Fruit fly (Drosophila melanogaster) whole organism: ENCODE measurements around the gene CG18744.
A peak's percentile ranks its signal among the peaks of the same experiment; 100 is the strongest.

ENCODE experiments used
- CG8478 ChIP-seq: fragments of >200 bp; optimal IDR thresholded peaks from 2 replicates; lab custom pipeline; 2018; ENCODE audit warnings: inconsistent platforms
- Dll ChIP-seq: fragments of >200 bp; optimal IDR thresholded peaks from 2 replicates; lab custom pipeline; 2017
- EcR ChIP-seq, 2 experiments: fragments of >200 bp; optimal IDR thresholded peaks; 2 replicates each; lab custom pipeline; 2017; ENCODE audit warnings: missing biosample characterization in 2 of 2, missing genetic modification characterization in 2 of 2, missing genetic modification reagents in 2 of 2
- pan ChIP-seq: fragments of >200 bp; optimal IDR thresholded peaks from 2 replicates; lab custom pipeline; 2017
- psq ChIP-seq: fragments of >200 bp; optimal IDR thresholded peaks from 2 replicates; lab custom pipeline; 2017
- usp ChIP-seq: fragments of >200 bp; optimal IDR thresholded peaks from 2 replicates; lab custom pipeline; 2017; ENCODE audit warnings: missing biosample characterization, missing genetic modification characterization, mixed read lengths

CG18744 gene

dm6 chr3R:7785784-7786183 lies 12.8 kb downstream of the CG18744 start, which contains the start of gene CG18745:
Gene CG18745 (minus strand): TSS chr3R:7786119.
- TF ChIP-seq usp (GFP tag; lab: Kevin White, UChicago) (no peak), Dll (lab: Kevin White, UChicago) (no peak), psq (no peak), EcR (GFP tag; optimal IDR thresholded peaks at IDR 0.05; lab: Kevin White, UChicago) (no peak), CG8478 (lab: Kevin White, UChicago) (no peak), pan (lab: Kevin White, UChicago) (no peak)

dm6 chr3R:7782933-7783686 lies 15.5 kb downstream of the CG18744 start, which contains the start of gene CG18747:
Gene CG18747 (minus strand): TSS chr3R:7783446.
- TF ChIP-seq Dll (lab: Kevin White, UChicago) (no peak), EcR (GFP tag; optimal IDR thresholded peaks at IDR 0.05; lab: Kevin White, UChicago) (no peak), CG8478 (lab: Kevin White, UChicago) (no peak), usp (GFP tag; lab: Kevin White, UChicago) (no peak), psq (no peak), pan (lab: Kevin White, UChicago) (no peak)

- TF ChIP-seq EcR (GFP tag; optimal IDR thresholded peaks at IDR 0.05; lab: Kevin White, UChicago) (no peak), pan (lab: Kevin White, UChicago) (no peak), usp (GFP tag; lab: Kevin White, UChicago) (no peak), Dll (lab: Kevin White, UChicago) (no peak), psq (no peak), CG8478 (lab: Kevin White, UChicago) (no peak)
Measured at dm6 chr3R:7779620-7780019, 19.0 kb downstream of the CG18744 start.

- no peak for TF ChIP-seq psq
- TF ChIP-seq Dll (lab: Kevin White, UChicago): no peak
- TF ChIP-seq usp (GFP tag; lab: Kevin White, UChicago): no peak
- TF ChIP-seq pan (lab: Kevin White, UChicago): no peak
- TF ChIP-seq EcR (GFP tag; optimal IDR thresholded peaks at IDR 0.05; lab: Kevin White, UChicago): no peak
- no peak for TF ChIP-seq CG8478 (lab: Kevin White, UChicago)
Measured at dm6 chr3R:7771656-7772055, 26.9 kb downstream of the CG18744 start, which contains the start of gene CG11286. Gene CG11286 (minus strand): TSS chr3R:7771756.

dm6 chr3R:7760970-7761558 lies 37.5 kb downstream of the CG18744 start:
- TF ChIP-seq Dll (lab: Kevin White, UChicago) (no peak), psq (no peak), CG8478 (lab: Kevin White, UChicago) (no peak), pan (lab: Kevin White, UChicago) (no peak), usp (GFP tag; lab: Kevin White, UChicago) (no peak), EcR (GFP tag; optimal IDR thresholded peaks at IDR 0.05; lab: Kevin White, UChicago) (no peak)

dm6 chr3R:7759486-7759885 lies 39.1 kb downstream of the CG18744 start, which contains the start of gene Sp7:
Gene Sp7 (plus strand): TSS chr3R:7759786.
- TF ChIP-seq pan (lab: Kevin White, UChicago) (no peak), EcR (GFP tag; optimal IDR thresholded peaks at IDR 0.05; lab: Kevin White, UChicago) (no peak), usp (GFP tag; lab: Kevin White, UChicago) (no peak), Dll (lab: Kevin White, UChicago) (no peak), psq (no peak), CG8478 (lab: Kevin White, UChicago) (no peak)

- no peak for TF ChIP-seq EcR (GFP tag; optimal IDR thresholded peaks at IDR 0.05; lab: Kevin White, UChicago)
- TF ChIP-seq psq: no peak
- no peak for TF ChIP-seq usp (GFP tag; lab: Kevin White, UChicago)
- TF ChIP-seq Dll (lab: Kevin White, UChicago): no peak
- no peak for TF ChIP-seq CG8478 (lab: Kevin White, UChicago)
- TF ChIP-seq pan (lab: Kevin White, UChicago): no peak
Measured at dm6 chr3R:7757822-7758221, 40.7 kb downstream of the CG18744 start, which contains the start of gene CG10919. Gene CG10919 (plus strand): TSS chr3R:7758122.

- TF ChIP-seq psq: no peak
- TF ChIP-seq CG8478 (lab: Kevin White, UChicago): peak; percentile 34
Measured at dm6 chr3R:7753518-7753917, 45.1 kb downstream of the CG18744 start.

- no peak for TF ChIP-seq psq
- no peak for TF ChIP-seq CG8478 (lab: Kevin White, UChicago)
- TF ChIP-seq Dll (lab: Kevin White, UChicago): no peak
- TF ChIP-seq EcR (GFP tag; optimal IDR thresholded peaks at IDR 0.05; lab: Kevin White, UChicago): no peak
- no peak for TF ChIP-seq pan (lab: Kevin White, UChicago)
- TF ChIP-seq usp (GFP tag; lab: Kevin White, UChicago): no peak
Measured at dm6 chr3R:7749993-7750392, 48.6 kb downstream of the CG18744 start, which contains the start of gene pyd3. Gene pyd3 (minus strand): TSS chr3R:7750079.
